Fruit fly (Drosophila melanogaster): ENCODE data around the gene E23.

DNA sequence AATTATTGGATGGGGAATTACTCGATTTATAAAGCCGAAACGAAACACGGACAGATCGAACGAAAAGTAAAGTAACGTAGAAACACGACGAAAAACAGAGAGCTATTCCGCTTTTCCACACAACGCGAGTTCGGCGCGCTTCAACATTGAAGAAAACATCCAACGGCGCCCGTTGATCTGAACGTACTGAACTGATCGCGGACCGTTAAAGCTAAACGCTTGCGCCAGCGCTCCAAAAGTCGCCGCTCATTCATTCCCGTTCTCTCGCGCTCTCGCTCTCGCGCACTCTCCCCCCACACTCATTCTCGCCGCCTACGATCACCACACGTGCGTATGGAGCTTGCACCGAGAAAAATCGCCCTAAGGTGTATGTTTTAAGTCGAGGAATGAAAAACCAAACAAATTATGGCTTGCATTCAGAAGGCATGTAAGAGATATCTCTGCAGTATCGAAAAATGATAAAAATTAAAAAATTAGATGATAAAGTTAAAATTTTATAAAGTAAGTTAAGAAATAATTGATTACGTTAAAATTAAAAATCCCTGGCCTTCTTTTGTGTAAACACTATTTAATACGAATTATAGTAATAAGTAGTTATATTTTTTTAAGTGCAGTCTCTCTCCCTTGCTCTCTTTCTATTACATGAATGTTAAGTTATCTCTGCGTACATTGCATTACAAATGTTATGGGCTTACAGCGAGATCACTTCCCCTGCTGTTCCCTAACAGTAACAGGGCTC, at the start of gene E23:
- peak; percentile 94 for TF ChIP-seq rn (GFP tag; IDR thresholded peaks at IDR 0.05)
- peak; percentile 99 for TF ChIP-seq CG14655 (GFP tag; optimal IDR thresholded peaks at IDR 0.05)

All from whole organism, pupa.